Worm (Caenorhabditis elegans): ENCODE measurements around the gene C08F8.2.

C08F8.2 gene

ce11 chrIV:11111898-11112297 is 38.9 kb upstream of the C08F8.2 start:
- TF ChIP-seq fkh-4 (tag; optimal IDR thresholded peaks at IDR 0.05; ENCODE audit: borderline replicate concordance) (no peak), ztf-4 (tag; optimal IDR thresholded peaks at IDR 0.05) (no peak), fkh-10 (GFP tag; optimal IDR thresholded peaks at IDR 0.05) (no peak), sup-37 (GFP tag; optimal IDR thresholded peaks at IDR 0.05) (no peak), nhr-20 (tag; optimal IDR thresholded peaks at IDR 0.05) (no peak), lin-15B (tag; optimal IDR thresholded peaks at IDR 0.05) (no peak), ceh-82 (tag; optimal IDR thresholded peaks at IDR 0.05) (no peak), unc-30 (tag; optimal IDR thresholded peaks at IDR 0.05) (no peak), snu-23 (GFP tag; optimal IDR thresholded peaks at IDR 0.05) (peak; percentile 17), unc-130 (tag; optimal IDR thresholded peaks at IDR 0.05) (peak; percentile 55), xbp-1 (tag; optimal IDR thresholded peaks at IDR 0.05) (peak; percentile 51), unc-62 (GFP tag; optimal IDR thresholded peaks at IDR 0.05) (no peak), dpl-1 (GFP tag; optimal IDR thresholded peaks at IDR 0.05) (no peak), ets-5 (GFP tag; IDR thresholded peaks at IDR 0.05) (no peak), nhr-28 (tag; optimal IDR thresholded peaks at IDR 0.05) (no peak), nhr-71 (tag; optimal IDR thresholded peaks at IDR 0.05) (peak; percentile 47), blmp-1 (tag; optimal IDR thresholded peaks at IDR 0.05) (no peak), nhr-237 (tag; optimal IDR thresholded peaks at IDR 0.05) (no peak), sox-4 (tag; optimal IDR thresholded peaks at IDR 0.05) (no peak), lin-13 (GFP tag; optimal IDR thresholded peaks at IDR 0.05) (no peak), rnt-1 (tag; optimal IDR thresholded peaks at IDR 0.05) (peak; percentile 62), lsy-2 (tag; optimal IDR thresholded peaks at IDR 0.05) (peak in 1 of 2 experiments; percentile 42), lin-14 (GFP tag; optimal IDR thresholded peaks at IDR 0.05) (peak; percentile 46), lin-35 (GFP tag; optimal IDR thresholded peaks at IDR 0.05) (no peak), elt-3 (tag; optimal IDR thresholded peaks at IDR 0.05) (no peak), tbx-2 (tag; optimal IDR thresholded peaks at IDR 0.05) (no peak), ztf-11 (tag; optimal IDR thresholded peaks at IDR 0.05) (no peak)

- TF ChIP-seq ceh-63 (GFP tag; optimal IDR thresholded peaks at IDR 0.05) (no peak), efl-1 (optimal IDR thresholded peaks at IDR 0.05) (no peak), efl-1 (GFP tag; optimal IDR thresholded peaks at IDR 0.05 in 1 of 2) (peak in 1 of 2 experiments; percentile 27), nhr-20 (tag; optimal IDR thresholded peaks at IDR 0.05) (no peak), aha-1 (tag; optimal IDR thresholded peaks at IDR 0.05) (no peak), snpc-4 (tag; optimal IDR thresholded peaks at IDR 0.05) (no peak), mep-1 (tag; optimal IDR thresholded peaks at IDR 0.05) (no peak), unc-86 (tag; optimal IDR thresholded peaks at IDR 0.05) (no peak), dsc-1 (tag; optimal IDR thresholded peaks at IDR 0.05) (no peak)
Measured at ce11 chrIV:11112641-11113040, 38.2 kb upstream of the C08F8.2 start, which contains the start of gene clc-9. clc-9 (plus strand) TSS chrIV:11112941.

- TF ChIP-seq nhr-237 (tag; optimal IDR thresholded peaks at IDR 0.05) (peak; percentile 63), mdl-1 (tag; optimal IDR thresholded peaks at IDR 0.05) (peak; percentile 85 to 98), nhr-85 (tag) (peak; percentile 95), alr-1 (tag; optimal IDR thresholded peaks at IDR 0.05; ENCODE audit: borderline replicate concordance) (no peak), lin-15B (tag; optimal IDR thresholded peaks at IDR 0.05) (peak; percentile 79), nhr-76 (tag; optimal IDR thresholded peaks at IDR 0.05) (peak; percentile 38), ceh-90 (tag; optimal IDR thresholded peaks at IDR 0.05) (no peak), rnt-1 (tag; optimal IDR thresholded peaks at IDR 0.05) (peak; percentile 91), pax-3 (tag; optimal IDR thresholded peaks at IDR 0.05) (peak; percentile 84), grh-1 (GFP tag; IDR thresholded peaks at IDR 0.05) (peak; percentile 91), snpc-4 (tag; optimal IDR thresholded peaks at IDR 0.05) (peak; percentile 60), nhr-71 (tag; optimal IDR thresholded peaks at IDR 0.05) (peak; percentile 97), sox-4 (tag; optimal IDR thresholded peaks at IDR 0.05) (peak; percentile 41), zip-4 (GFP tag; optimal IDR thresholded peaks at IDR 0.05) (peak; percentile 60), pqm-1 (tag; optimal IDR thresholded peaks at IDR 0.05) (no peak), F16B12.6 (tag; optimal IDR thresholded peaks at IDR 0.05) (peak; percentile 56), nhr-47 (tag; optimal IDR thresholded peaks at IDR 0.05) (peak; percentile 94), ztf-11 (tag; optimal IDR thresholded peaks at IDR 0.05) (peak in 1 of 2 experiments; percentile 78), fkh-8 (tag; optimal IDR thresholded peaks at IDR 0.05) (peak; percentile 89), lsy-2 (tag; optimal IDR thresholded peaks at IDR 0.05) (peak; percentile 94 to 97), snu-23 (GFP tag; optimal IDR thresholded peaks at IDR 0.05) (peak; percentile 95), irx-1 (tag; optimal IDR thresholded peaks at IDR 0.05) (peak; percentile 81), nhr-11 (tag; optimal IDR thresholded peaks at IDR 0.05) (peak; percentile 79), lin-39 (tag; optimal IDR thresholded peaks at IDR 0.05) (peak; percentile 72)
Measured at ce11 chrIV:11118837-11119491, 31.8 kb upstream of the C08F8.2 start, which contains the start of the genes imp-2 and enpl-1. imp-2 (minus strand) TSS chrIV:11118887. enpl-1 (plus strand) TSS chrIV:11119298.
